Fruit fly (Drosophila melanogaster) whole organism, embryonic: ENCODE results near the gene Pcmt.

Source experiments
- Ada2b ChIP-seq: fragments of 200-800 bp; sonication (Bioruptor generic); IDR thresholded peaks from 2 replicates; pipeline ENCODE4 v1.3.6; 2022; ENCODE audit warnings: missing biosample characterization, missing genetic modification characterization
- Awh ChIP-seq: fragments of 200-800 bp; sonication (Bioruptor generic); IDR thresholded peaks from 2 replicates; pipeline ENCODE4, ENCODE4 v1.3.6; 2022; ENCODE audit warnings: missing biosample characterization, missing genetic modification characterization
- Bdp1 ChIP-seq: fragments of 200-800 bp; sonication (Bioruptor generic); optimal IDR thresholded peaks from 3 replicates; lab custom pipeline; 2016; ENCODE audit warnings: missing biosample characterization, missing genetic modification characterization
- BtbVII ChIP-seq: fragments of 200-800 bp; sonication (Bioruptor generic); optimal IDR thresholded peaks from 3 replicates; lab custom pipeline; 2017; ENCODE audit warnings: missing biosample characterization, mild to moderate bottlenecking, missing genetic modification characterization
- CG10147 ChIP-seq: fragments of 200-800 bp; sonication (Bioruptor generic); optimal IDR thresholded peaks from 2 replicates; lab custom pipeline; 2019; ENCODE audit warnings: missing biosample characterization, mild to moderate bottlenecking, missing genetic modification characterization, moderate library complexity
- CG10366 ChIP-seq: fragments of 200-800 bp; sonication (Bioruptor generic); IDR thresholded peaks from 2 replicates; pipeline ENCODE4 v1.3.6; 2022; ENCODE audit warnings: missing biosample characterization, missing genetic modification characterization
- CG10654 ChIP-seq: fragments of 200-800 bp; sonication (Bioruptor generic); optimal IDR thresholded peaks from 2 replicates; lab custom pipeline; 2016; ENCODE audit warnings: missing biosample characterization, missing genetic modification characterization
- CG11085 ChIP-seq: fragments of 200-800 bp; sonication (Bioruptor generic); IDR thresholded peaks from 2 replicates; pipeline ENCODE4 v1.3.6; 2022; ENCODE audit warnings: missing biosample characterization, missing genetic modification characterization
- CG11504 ChIP-seq: fragments of 200-800 bp; sonication (Bioruptor generic); optimal IDR thresholded peaks from 3 replicates; lab custom pipeline; 2019; ENCODE audit warnings: missing biosample characterization, mild to moderate bottlenecking, missing genetic modification characterization, moderate library complexity
- CG11695 ChIP-seq: fragments of 200-800 bp; sonication (Bioruptor generic); IDR thresholded peaks from 3 replicates; pipeline ENCODE4 v1.3.6; 2022; ENCODE audit warnings: missing biosample characterization, missing genetic modification characterization
- CG12391 ChIP-seq: fragments of 200-800 bp; sonication (Bioruptor generic); optimal IDR thresholded peaks from 3 replicates; lab custom pipeline; 2018; ENCODE audit warnings: missing biosample characterization, mild to moderate bottlenecking, missing genetic modification characterization, moderate library complexity
- CG15011 ChIP-seq: fragments of 200-800 bp; sonication (Bioruptor generic); optimal IDR thresholded peaks from 3 replicates; lab custom pipeline; 2018; ENCODE audit warnings: missing biosample characterization, mild to moderate bottlenecking, missing genetic modification characterization
- CG1792 ChIP-seq: fragments of 200-800 bp; sonication (Bioruptor generic); optimal IDR thresholded peaks from 2 replicates; lab custom pipeline; 2016; ENCODE audit warnings: missing biosample characterization, missing genetic modification characterization
- CG2129 ChIP-seq: fragments of 200-800 bp; sonication (Bioruptor generic); IDR thresholded peaks from 2 replicates; pipeline ENCODE4 v1.3.6; 2022; ENCODE audit warnings: missing biosample characterization, missing genetic modification characterization; ENCODE audit not compliant: partially characterized antibody
- CG2889 ChIP-seq: fragments of 200-800 bp; sonication (Bioruptor generic); IDR thresholded peaks from 3 replicates; pipeline ENCODE4 v1.3.6; 2022; ENCODE audit warnings: missing biosample characterization, missing genetic modification characterization
- CG3065 ChIP-seq: fragments of 200-800 bp; sonication (Bioruptor generic); optimal IDR thresholded peaks from 2 replicates; lab custom pipeline; 2016; ENCODE audit warnings: missing biosample characterization, missing genetic modification characterization
- CG32772 ChIP-seq: fragments of 200-800 bp; sonication (Bioruptor generic); IDR thresholded peaks from 2 replicates; pipeline ENCODE4 v1.3.6; 2022; ENCODE audit warnings: missing biosample characterization, missing genetic modification characterization
- CG3281 ChIP-seq: fragments of 200-800 bp; sonication (Bioruptor generic); optimal IDR thresholded peaks from 3 replicates; lab custom pipeline; 2017; ENCODE audit warnings: missing biosample characterization, mild to moderate bottlenecking, missing genetic modification characterization
- CG33213 ChIP-seq: fragments of 200-800 bp; sonication (Bioruptor generic); optimal IDR thresholded peaks from 3 replicates; lab custom pipeline; 2016; ENCODE audit warnings: missing biosample characterization, missing genetic modification characterization
- CG3726 ChIP-seq: fragments of 200-800 bp; sonication (Bioruptor generic); IDR thresholded peaks from 3 replicates; pipeline ENCODE4, ENCODE4 v1.3.6; 2022; ENCODE audit warnings: missing biosample characterization, missing genetic modification characterization
- CG5180 ChIP-seq: fragments of 200-800 bp; sonication (Bioruptor generic); optimal IDR thresholded peaks from 3 replicates; lab custom pipeline; 2017; ENCODE audit warnings: missing biosample characterization, missing genetic modification characterization, mild to moderate bottlenecking, moderate library complexity, missing genetic modification reagents
- CG6813 ChIP-seq: fragments of 200-800 bp; sonication (Bioruptor generic); optimal IDR thresholded peaks from 2 replicates; lab custom pipeline; 2017; ENCODE audit warnings: missing biosample characterization, missing genetic modification characterization, mild to moderate bottlenecking, moderate library complexity, missing genetic modification reagents
- CG8281 ChIP-seq: fragments of 200-800 bp; sonication (Bioruptor generic); optimal IDR thresholded peaks from 2 replicates; lab custom pipeline; 2018; ENCODE audit warnings: missing biosample characterization, mild to moderate bottlenecking, missing genetic modification characterization, moderate library complexity
- CG8765 ChIP-seq: fragments of 200-800 bp; sonication (Bioruptor generic); IDR thresholded peaks from 2 replicates; pipeline ENCODE4 v1.3.6; 2022; ENCODE audit warnings: missing biosample characterization, missing genetic modification characterization
- CoRest ChIP-seq: fragments of 200-800 bp; sonication (Bioruptor generic); optimal IDR thresholded peaks from 3 replicates; lab custom pipeline; 2018; ENCODE audit warnings: missing biosample characterization, mild to moderate bottlenecking, missing genetic modification characterization, moderate library complexity
- D ChIP-seq, 2 experiments: fragments of 200-800 bp in 1 of 2; fragments of >200 bp in 1 of 2; sonication (Bioruptor generic) in 1 of 2; optimal IDR thresholded peaks; 2 replicates in 1 of 2; 3 replicates in 1 of 2; lab custom pipeline; 2017; ENCODE audit warnings: mild to moderate bottlenecking in 1 of 2, missing biosample characterization in 1 of 2, missing genetic modification characterization in 1 of 2, missing genetic modification reagents in 1 of 2
- Dad ChIP-seq: fragments of 200-800 bp; sonication (Bioruptor generic); optimal IDR thresholded peaks from 3 replicates; lab custom pipeline; 2016; ENCODE audit warnings: missing biosample characterization, missing genetic modification characterization
- Dek ChIP-seq: fragments of 200-800 bp; sonication (Bioruptor generic); optimal IDR thresholded peaks from 3 replicates; lab custom pipeline; 2019; ENCODE audit warnings: missing biosample characterization, mild to moderate bottlenecking, missing genetic modification characterization, moderate library complexity
- Dfd ChIP-seq, 2 experiments: fragments of >200 bp; optimal IDR thresholded peaks; 2 replicates each; lab custom pipeline; 2017; ENCODE audit warnings: missing biosample characterization in 2 of 2, missing genetic modification characterization in 2 of 2
- Drgx ChIP-seq: fragments of 200-800 bp; sonication (Bioruptor generic); IDR thresholded peaks from 2 replicates; pipeline ENCODE4 v1.3.6; 2022; ENCODE audit warnings: missing biosample characterization, missing genetic modification characterization
- Elba2 ChIP-seq: fragments of 200-800 bp; sonication (Bioruptor generic); optimal IDR thresholded peaks from 3 replicates; lab custom pipeline; 2016; ENCODE audit warnings: missing biosample characterization, missing genetic modification characterization
- Hr3 ChIP-seq: fragments of 200-800 bp; sonication (Bioruptor generic); optimal IDR thresholded peaks from 3 replicates; lab custom pipeline; 2016; ENCODE audit warnings: missing biosample characterization, missing genetic modification characterization
- Lim3 ChIP-seq: fragments of 200-800 bp; sonication (Bioruptor generic); IDR thresholded peaks from 2 replicates; pipeline ENCODE4 v1.3.6; 2022; ENCODE audit warnings: missing biosample characterization, missing genetic modification characterization
- PHDP ChIP-seq: fragments of 200-800 bp; sonication (Bioruptor generic); optimal IDR thresholded peaks from 3 replicates; lab custom pipeline; 2018; ENCODE audit warnings: missing biosample characterization, mild to moderate bottlenecking, missing genetic modification characterization, moderate library complexity
- Ptx1 ChIP-seq: fragments of 200-800 bp; sonication (Bioruptor generic); IDR thresholded peaks from 2 replicates; pipeline ENCODE4 v1.3.6; 2022; ENCODE audit warnings: missing biosample characterization, missing genetic modification characterization
- TFAM ChIP-seq: fragments of 200-800 bp; sonication (Bioruptor generic); optimal IDR thresholded peaks from 2 replicates; lab custom pipeline; 2017; ENCODE audit warnings: missing biosample characterization, missing genetic modification characterization, inconsistent platforms
- Tbp ChIP-seq: fragments of >200 bp; optimal IDR thresholded peaks from 2 replicates; lab custom pipeline; 2018; ENCODE audit warnings: missing biosample characterization, missing genetic modification characterization
- Vsx1 ChIP-seq: fragments of 200-800 bp; sonication (Bioruptor generic); optimal IDR thresholded peaks from 2 replicates; lab custom pipeline; 2017; ENCODE audit warnings: missing biosample characterization, mild to moderate bottlenecking, missing genetic modification characterization, missing genetic modification reagents
- ac ChIP-seq: fragments of 200-800 bp; sonication (Bioruptor generic); optimal IDR thresholded peaks from 3 replicates; lab custom pipeline; 2017; ENCODE audit warnings: missing biosample characterization, mild to moderate bottlenecking, missing genetic modification characterization
- al ChIP-seq: fragments of 200-800 bp; sonication (Bioruptor generic); IDR thresholded peaks from 2 replicates; pipeline ENCODE4 v1.3.6; 2022; ENCODE audit warnings: missing biosample characterization, missing genetic modification characterization
- btn ChIP-seq: fragments of 200-800 bp; sonication (Bioruptor generic); optimal IDR thresholded peaks from 2 replicates; lab custom pipeline; 2016; ENCODE audit warnings: missing biosample characterization, missing genetic modification characterization
- kni ChIP-seq: fragments of 200-800 bp; sonication (Bioruptor generic); optimal IDR thresholded peaks from 3 replicates; lab custom pipeline; 2017; ENCODE audit warnings: mild to moderate bottlenecking, missing biosample characterization, missing genetic modification reagents, missing genetic modification characterization
- pros ChIP-seq: fragments of 200-800 bp; sonication (Bioruptor generic); optimal IDR thresholded peaks from 3 replicates; lab custom pipeline; 2019; ENCODE audit warnings: missing biosample characterization, mild to moderate bottlenecking, missing genetic modification characterization, moderate library complexity
- psq ChIP-seq: fragments of 200-800 bp; sonication (Bioruptor generic); optimal IDR thresholded peaks from 2 replicates; lab custom pipeline; 2017; ENCODE audit warnings: missing biosample characterization, missing genetic modification characterization
- row ChIP-seq: fragments of 200-800 bp; sonication (Bioruptor generic); IDR thresholded peaks from 3 replicates; pipeline ENCODE4 v1.3.6; 2022; ENCODE audit warnings: missing biosample characterization, missing genetic modification characterization
- scrt ChIP-seq: fragments of 200-800 bp; sonication (Bioruptor generic); optimal IDR thresholded peaks from 2 replicates; lab custom pipeline; 2018; ENCODE audit warnings: missing biosample characterization, mild to moderate bottlenecking, missing genetic modification characterization, moderate library complexity
- sima ChIP-seq: fragments of 200-800 bp; sonication (Bioruptor generic); optimal IDR thresholded peaks from 2 replicates; lab custom pipeline; 2016; ENCODE audit warnings: missing biosample characterization, missing genetic modification characterization
- sr ChIP-seq: fragments of 200-800 bp; sonication (Bioruptor generic); IDR thresholded peaks from 3 replicates; pipeline ENCODE4 v1.3.6; 2022; ENCODE audit warnings: missing biosample characterization, missing genetic modification characterization
- stwl ChIP-seq: fragments of 200-800 bp; sonication (Bioruptor generic); optimal IDR thresholded peaks from 3 replicates; lab custom pipeline; 2018; ENCODE audit warnings: missing biosample characterization, mild to moderate bottlenecking, missing genetic modification characterization, moderate library complexity
- tna ChIP-seq: fragments of 200-800 bp; sonication (Bioruptor generic); IDR thresholded peaks from 2 replicates; pipeline ENCODE4 v1.3.6; 2022; ENCODE audit warnings: missing biosample characterization, missing genetic modification characterization; ENCODE audit not compliant: partially characterized antibody
- unc-4 ChIP-seq: fragments of 200-800 bp; sonication (Bioruptor generic); IDR thresholded peaks from 2 replicates; pipeline ENCODE4 v1.3.6; 2022; ENCODE audit warnings: missing biosample characterization, missing genetic modification characterization; ENCODE audit not compliant: partially characterized antibody

Gene Pcmt

dm6 chr3R:5568590-5568989, 14.5 kb upstream of the Pcmt start, which contains the start of the genes CG2931 and Rheb (continued):
- TF ChIP-seq sima (GFP tag; lab: Kevin White, UChicago) (no peak), CoRest (peak; percentile 77), Hr3 (peak; percentile 63), psq (GFP tag; lab: Kevin White, UChicago) (peak; percentile 14), Ada2b (GFP tag; lab: Robert Waterston, UW) (peak; percentile 74), CG10147 (GFP tag; lab: Kevin White, UChicago) (peak; percentile 23), Dek (tag; lab: Kevin White, UChicago) (peak; percentile 36), CG2889 (GFP tag; lab: Robert Waterston, UW) (no peak), D (optimal IDR thresholded peaks at IDR 0.05; lab: Kevin White, UChicago) (no peak), D (GFP tag; optimal IDR thresholded peaks at IDR 0.05; lab: Kevin White, UChicago) (no peak), Dad (GFP tag; lab: Kevin White, UChicago) (peak; percentile 43), unc-4 (GFP tag; lab: Robert Waterston, UW) (peak; percentile 78), CG5180 (no peak), tna (GFP tag; lab: Robert Waterston, UW) (peak; percentile 64), CG2129 (GFP tag; lab: Robert Waterston, UW) (peak; percentile 66), pros (no peak), CG10366 (peak; percentile 70), CG6813 (GFP tag; lab: Kevin White, UChicago) (no peak), CG3726 (GFP tag; lab: Robert Waterston, UW) (no peak), Dfd (GFP tag; optimal IDR thresholded peaks at IDR 0.05; lab: Kevin White, UChicago) (no peak), row (GFP tag; lab: Robert Waterston, UW) (peak; percentile 94), TFAM (GFP tag; lab: Kevin White, UChicago) (no peak), al (peak; percentile 45; the same call in 1 of the 2 replicates), CG11504 (no peak), ac (GFP tag; lab: Kevin White, UChicago) (no peak), Bdp1 (GFP tag; lab: Kevin White, UChicago) (peak; percentile 28), Ptx1 (GFP tag; lab: Robert Waterston, UW) (peak; percentile 79), CG11695 (GFP tag; lab: Robert Waterston, UW) (0 out of 3 replicates have a peak, but pooled peaks have one; percentile 21), CG1792 (GFP tag; lab: Kevin White, UChicago) (no peak), stwl (tag; lab: Kevin White, UChicago) (peak; percentile 87), CG11085 (peak; percentile 63; the same call in 1 of the 2 replicates), CG8765 (GFP tag; lab: Robert Waterston, UW) (no peak), sr (GFP tag; lab: Robert Waterston, UW) (no peak), Vsx1 (GFP tag; lab: Kevin White, UChicago) (no peak), btn (no peak), BtbVII (GFP tag; lab: Kevin White, UChicago) (no peak), Elba2 (peak; percentile 38), CG3281 (GFP tag; lab: Kevin White, UChicago) (peak; percentile 62), CG32772 (GFP tag; lab: Robert Waterston, UW) (peak; percentile 60), PHDP (tag; lab: Kevin White, UChicago) (peak; percentile 75), Lim3 (GFP tag; lab: Robert Waterston, UW) (no peak), CG10654 (GFP tag; lab: Kevin White, UChicago) (peak; percentile 56), Drgx (GFP tag; lab: Robert Waterston, UW) (no peak), scrt (GFP tag; lab: Kevin White, UChicago) (no peak), Awh (GFP tag; lab: Robert Waterston, UW) (peak; percentile 59), kni (GFP tag; lab: Kevin White, UChicago) (no peak), CG12391 (tag; lab: Kevin White, UChicago) (peak; percentile 81), CG8281 (no peak), Tbp (GFP tag; lab: Kevin White, UChicago) (no peak), CG33213 (GFP tag; lab: Kevin White, UChicago) (peak; percentile 60), CG15011 (GFP tag; lab: Kevin White, UChicago) (no peak), CG3065 (GFP tag; lab: Kevin White, UChicago) (no peak)
